Worm (Caenorhabditis elegans) whole organism, L2 larva: ENCODE data around the gene D2062.4.

Experiments used
- lsy-2 ChIP-seq, 2 experiments: fragments of 150-350 bp in 1 of 2; sonication (generic microtip) in 1 of 2; optimal IDR thresholded peaks; 2 replicates each; lab custom pipeline; 2014 to 2017; ENCODE audit warnings: missing biosample characterization in 2 of 2, missing genetic modification characterization in 2 of 2
- mbf-1 ChIP-seq: sonication (generic microtip); optimal IDR thresholded peaks from 2 replicates; lab custom pipeline; 2017; ENCODE audit warnings: missing biosample characterization, missing genetic modification characterization
- nhr-11 ChIP-seq: fragments of 150-350 bp; optimal IDR thresholded peaks from 2 replicates; lab custom pipeline; 2014; ENCODE audit warnings: missing biosample characterization, missing genetic modification characterization
- nhr-6 ChIP-seq: fragments of 150-350 bp; optimal IDR thresholded peaks from 2 replicates; lab custom pipeline; 2014; ENCODE audit warnings: missing biosample characterization, missing genetic modification characterization
- skn-1 ChIP-seq: sonication (generic microtip); optimal IDR thresholded peaks from 2 replicates; lab custom pipeline; 2017; ENCODE audit warnings: missing biosample characterization, missing genetic modification characterization
- snpc-4 ChIP-seq: fragments of 150-350 bp; optimal IDR thresholded peaks from 2 replicates; lab custom pipeline; 2014; ENCODE audit warnings: missing biosample characterization, missing genetic modification characterization
- ztf-11 ChIP-seq: sonication (generic microtip); optimal IDR thresholded peaks from 2 replicates; lab custom pipeline; 2017; ENCODE audit warnings: missing biosample characterization, missing genetic modification characterization
- ztf-4 ChIP-seq: fragments of 150-350 bp; optimal IDR thresholded peaks from 2 replicates; lab custom pipeline; 2014; ENCODE audit warnings: missing biosample characterization, missing genetic modification characterization

ce11 chrII:2610202-2610912, 12.8 kb upstream of the D2062.4 start, which contains the start of gene sri-38:
- TF ChIP-seq snpc-4 (tag; lab: Kevin White, UChicago) (no peak), skn-1 (tag; lab: Kevin White, UChicago) (no peak), mbf-1 (tag; lab: Kevin White, UChicago) (no peak), lsy-2 (tag; optimal IDR thresholded peaks at IDR 0.05; lab: Kevin White, UChicago) (no peak), ztf-4 (tag; lab: Kevin White, UChicago) (no peak), nhr-11 (tag; lab: Kevin White, UChicago) (no peak), ztf-11 (tag; lab: Kevin White, UChicago) (no peak), nhr-6 (tag; lab: Kevin White, UChicago) (no peak)
